Worm (Caenorhabditis elegans): Measurements from ENCODE around the gene F53E4.2.
"Not testable (repeated sequence)": the region's sequence is repeated elsewhere in the genome, so short reads cannot be mapped to it uniquely, and the experiment has no call there.

ce11 chrV:15670139-15670538 lies 15.9 kb downstream of the F53E4.2 start, which contains the start of gene K06B4.15:
- TF ChIP-seq R02D3.7 (tag; optimal IDR thresholded peaks at IDR 0.05); unc-62 (GFP tag; optimal IDR thresholded peaks at IDR 0.05 in 1 of 2); unc-62 (tag; optimal IDR thresholded peaks at IDR 0.05); mdt-29 (GFP tag; IDR thresholded peaks at IDR 0.05); nhr-76 (tag; optimal IDR thresholded peaks at IDR 0.05); tra-1 (GFP tag; IDR thresholded peaks at IDR 0.05); tag-97 (GFP tag; IDR thresholded peaks at IDR 0.05); ama-1 (optimal IDR thresholded peaks at IDR 0.05); nhr-77 (tag; optimal IDR thresholded peaks at IDR 0.05); dpl-1 (GFP tag; optimal IDR thresholded peaks at IDR 0.05); nhr-237 (tag; optimal IDR thresholded peaks at IDR 0.05); fos-1 (tag; optimal IDR thresholded peaks at IDR 0.05); mes-2 (tag; optimal IDR thresholded peaks at IDR 0.05; ENCODE audit: poor library complexity, severe bottlenecking); nhr-11 (tag; optimal IDR thresholded peaks at IDR 0.05); ces-1 (GFP tag; optimal IDR thresholded peaks at IDR 0.05): not testable (repeated sequence)

All from whole organism, L4 larva.